Fruit fly (Drosophila melanogaster): Measurements from ENCODE around the gene Uros1.

Uros1 gene

DNA sequence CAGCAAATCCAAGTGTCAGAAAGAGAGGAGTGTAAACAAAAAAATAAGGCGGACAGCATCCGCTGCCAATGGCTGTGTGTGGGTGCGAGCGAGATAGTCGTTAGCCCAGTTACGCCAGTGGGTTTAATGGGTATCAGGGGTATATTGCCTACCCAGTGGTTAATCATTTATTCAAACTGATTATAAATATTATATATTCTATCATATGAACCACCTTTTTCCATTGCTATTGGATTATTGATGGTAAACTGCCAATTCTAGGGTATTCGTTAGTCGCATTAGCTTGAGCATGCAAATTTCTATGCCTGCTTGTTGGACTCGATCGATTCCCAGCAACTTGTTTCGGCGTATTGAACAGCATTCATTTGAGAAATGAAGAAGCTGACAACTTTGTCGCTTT lies 4.0 kb downstream of the Uros1 start (continued):
- peak; percentile 94 for TF ChIP-seq seq (GFP tag; IDR thresholded peaks at IDR 0.05)
- peak; percentile 41 for TF ChIP-seq abd-A (tag; optimal IDR thresholded peaks at IDR 0.05)
- TF ChIP-seq H15 (GFP tag; IDR thresholded peaks at IDR 0.05), result peak; percentile 95
- peak; percentile 20 for TF ChIP-seq jumu (GFP tag; optimal IDR thresholded peaks at IDR 0.05)
- TF ChIP-seq amos (GFP tag; IDR thresholded peaks at IDR 0.05; ENCODE audit: partially characterized antibody), result no peak
- TF ChIP-seq Opbp (GFP tag; IDR thresholded peaks at IDR 0.05; ENCODE audit: partially characterized antibody), result no peak
- TF ChIP-seq CG17186 (GFP tag; optimal IDR thresholded peaks at IDR 0.05), result peak; percentile 61
- peak; percentile 66 for TF ChIP-seq Nf-YC (tag; optimal IDR thresholded peaks at IDR 0.05)
- TF ChIP-seq CG6791 (GFP tag; IDR thresholded peaks at IDR 0.05; ENCODE audit: partially characterized antibody), result no peak
- TF ChIP-seq gsb (GFP tag; IDR thresholded peaks at IDR 0.05), result peak; percentile 93
- peak; percentile 84 for TF ChIP-seq CG4854 (GFP tag; optimal IDR thresholded peaks at IDR 0.05)
- TF ChIP-seq cwo (GFP tag; optimal IDR thresholded peaks at IDR 0.05), result peak; percentile 88
- TF ChIP-seq CG17612 (GFP tag; IDR thresholded peaks at IDR 0.05), result peak; percentile 90
- no peak for TF ChIP-seq CG34224 (GFP tag; IDR thresholded peaks at IDR 0.05; ENCODE audit: partially characterized antibody)
- peak; percentile 96 for TF ChIP-seq CG31441 (GFP tag; IDR thresholded peaks at IDR 0.05)
- peak; percentile 85 for TF ChIP-seq CG6654 (GFP tag; optimal IDR thresholded peaks at IDR 0.05)
- TF ChIP-seq CG1647 (GFP tag; optimal IDR thresholded peaks at IDR 0.05), result peak; percentile 79
- peak; percentile 91 for TF ChIP-seq lilli (GFP tag; optimal IDR thresholded peaks at IDR 0.05)
- TF ChIP-seq gfzf (GFP tag; optimal IDR thresholded peaks at IDR 0.05), result no peak
- no peak for TF ChIP-seq cad (GFP tag; optimal IDR thresholded peaks at IDR 0.05)
- no peak for TF ChIP-seq Doc3 (GFP tag; IDR thresholded peaks at IDR 0.05; ENCODE audit: partially characterized antibody)
- TF ChIP-seq Oaz (GFP tag; IDR thresholded peaks at IDR 0.05), result peak; percentile 92
- peak; percentile 70 for TF ChIP-seq CG3065 (GFP tag; optimal IDR thresholded peaks at IDR 0.05)
- peak; percentile 95 for TF ChIP-seq CoRest (tag; optimal IDR thresholded peaks at IDR 0.05)
- peak; percentile 66 for TF ChIP-seq HLH54F (GFP tag; optimal IDR thresholded peaks at IDR 0.05)
- peak; percentile 96 for TF ChIP-seq CG9932 (GFP tag; IDR thresholded peaks at IDR 0.05)
- TF ChIP-seq esg (GFP tag; conservative IDR thresholded peaks at IDR 0.05), result peak; percentile 95
- TF ChIP-seq Myb (GFP tag; optimal IDR thresholded peaks at IDR 0.05), result peak; percentile 31
- peak; percentile 92 for TF ChIP-seq trh (GFP tag; optimal IDR thresholded peaks at IDR 0.05)
- TF ChIP-seq fu2 (GFP tag; optimal IDR thresholded peaks at IDR 0.05), result peak; percentile 32
- TF ChIP-seq CG15514 (GFP tag; optimal IDR thresholded peaks at IDR 0.05), result peak; percentile 87
- peak; percentile 68 for TF ChIP-seq Atf3 (GFP tag; optimal IDR thresholded peaks at IDR 0.05)
- TF ChIP-seq Dip3 (GFP tag; optimal IDR thresholded peaks at IDR 0.05), result peak; percentile 72
- TF ChIP-seq BtbVII (GFP tag; optimal IDR thresholded peaks at IDR 0.05), result peak; percentile 88
- TF ChIP-seq Ssrp (tag; optimal IDR thresholded peaks at IDR 0.05), result peak; percentile 94
- peak; percentile 64 for TF ChIP-seq Bteb2 (GFP tag; optimal IDR thresholded peaks at IDR 0.05)
- peak; percentile 76 for TF ChIP-seq Hmx (GFP tag; optimal IDR thresholded peaks at IDR 0.05)
- peak; percentile 87 for TF ChIP-seq org-1 (GFP tag; optimal IDR thresholded peaks at IDR 0.05)
- peak; percentile 56 for TF ChIP-seq CG1792 (GFP tag; optimal IDR thresholded peaks at IDR 0.05)
- TF ChIP-seq ewg (GFP tag; optimal IDR thresholded peaks at IDR 0.05), result peak; percentile 92
- TF ChIP-seq CG8290 (GFP tag; optimal IDR thresholded peaks at IDR 0.05), result peak; percentile 69
- peak; percentile 19 to 98 for TF ChIP-seq CG8290 (tag; optimal IDR thresholded peaks at IDR 0.05)
- TF ChIP-seq insv (GFP tag; optimal IDR thresholded peaks at IDR 0.05), result no peak
- TF ChIP-seq CG2199 (GFP tag; IDR thresholded peaks at IDR 0.05), result peak; percentile 97
- TF ChIP-seq tgo (GFP tag; IDR thresholded peaks at IDR 0.05), result peak; percentile 96
- TF ChIP-seq NC2β (GFP tag; optimal IDR thresholded peaks at IDR 0.05), result peak; percentile 56
- peak; percentile 87 for TF ChIP-seq CG14710 (tag; optimal IDR thresholded peaks at IDR 0.05)
- TF ChIP-seq btn (GFP tag; optimal IDR thresholded peaks at IDR 0.05), result peak; percentile 15
- TF ChIP-seq sr (GFP tag; IDR thresholded peaks at IDR 0.05), result peak; percentile 90
- TF ChIP-seq CG4404 (GFP tag; IDR thresholded peaks at IDR 0.05), result peak; percentile 91
- TF ChIP-seq bsh (GFP tag; optimal IDR thresholded peaks at IDR 0.05), result peak; percentile 84 to 96
- peak; percentile 97 for TF ChIP-seq Drgx (GFP tag; IDR thresholded peaks at IDR 0.05)

Data from whole organism, embryonic.